Fruit fly (Drosophila melanogaster) whole organism, embryonic: ENCODE data around the gene vkg.
A peak's percentile ranks its signal among the peaks of the same experiment; 100 is the strongest.

Experiments
- ATbp ChIP-seq: fragments of 200-800 bp; sonication (Bioruptor generic); optimal IDR thresholded peaks from 2 replicates; lab custom pipeline; 2017; ENCODE audit warnings: missing biosample characterization, mild to moderate bottlenecking, missing genetic modification characterization, missing genetic modification reagents
- Atf-2 ChIP-seq: fragments of 200-800 bp; sonication (Bioruptor generic); optimal IDR thresholded peaks from 2 replicates; lab custom pipeline; 2016; ENCODE audit warnings: missing biosample characterization, missing genetic modification characterization
- B-H1 ChIP-seq: fragments of 200-800 bp; sonication (Bioruptor generic); IDR thresholded peaks from 3 replicates; pipeline ENCODE4 v1.3.6; 2022; ENCODE audit warnings: missing biosample characterization, missing genetic modification characterization
- Blimp-1 ChIP-seq: fragments of 200-800 bp; sonication (Bioruptor generic); optimal IDR thresholded peaks from 3 replicates; lab custom pipeline; 2018; ENCODE audit warnings: missing biosample characterization, missing genetic modification characterization, mild to moderate bottlenecking, moderate library complexity, missing genetic modification reagents
- CG10565 ChIP-seq: fragments of 200-800 bp; sonication (Bioruptor generic); optimal IDR thresholded peaks from 3 replicates; lab custom pipeline; 2016; ENCODE audit warnings: missing biosample characterization, mild to moderate bottlenecking, missing genetic modification characterization
- CG11247 ChIP-seq: fragments of 200-800 bp; sonication (Bioruptor generic); IDR thresholded peaks from 2 replicates; pipeline ENCODE4 v1.3.6; 2022; ENCODE audit warnings: missing biosample characterization, missing genetic modification characterization
- CG12071 ChIP-seq: fragments of 200-800 bp; sonication (Bioruptor generic); optimal IDR thresholded peaks from 3 replicates; lab custom pipeline; 2018; ENCODE audit warnings: missing biosample characterization, mild to moderate bottlenecking, missing genetic modification characterization
- CG14710 ChIP-seq: fragments of 200-800 bp; sonication (Bioruptor generic); optimal IDR thresholded peaks from 3 replicates; lab custom pipeline; 2019; ENCODE audit warnings: missing biosample characterization, mild to moderate bottlenecking, missing genetic modification characterization, moderate library complexity
- CG15514 ChIP-seq: fragments of 200-800 bp; sonication (Bioruptor generic); optimal IDR thresholded peaks from 3 replicates; lab custom pipeline; 2017; ENCODE audit warnings: missing biosample characterization, missing genetic modification characterization, mild to moderate bottlenecking, moderate library complexity, missing genetic modification reagents
- CG17359 ChIP-seq: fragments of 200-800 bp; sonication (Bioruptor generic); optimal IDR thresholded peaks from 3 replicates; lab custom pipeline; 2018; ENCODE audit warnings: missing biosample characterization, mild to moderate bottlenecking, missing genetic modification characterization, moderate library complexity
- CG17568 ChIP-seq: fragments of 200-800 bp; sonication (Bioruptor generic); optimal IDR thresholded peaks from 2 replicates; lab custom pipeline; 2018; ENCODE audit warnings: missing biosample characterization, mild to moderate bottlenecking, missing genetic modification characterization, moderate library complexity
- CG18764 ChIP-seq: fragments of 200-800 bp; sonication (Bioruptor generic); optimal IDR thresholded peaks from 3 replicates; lab custom pipeline; 2016; ENCODE audit warnings: missing biosample characterization, missing genetic modification characterization
- CG2199 ChIP-seq: fragments of 200-800 bp; sonication (Bioruptor generic); IDR thresholded peaks from 3 replicates; pipeline ENCODE4 v1.3.6; 2022; ENCODE audit warnings: missing biosample characterization, missing genetic modification characterization
- CG3065 ChIP-seq: fragments of 200-800 bp; sonication (Bioruptor generic); optimal IDR thresholded peaks from 2 replicates; lab custom pipeline; 2016; ENCODE audit warnings: missing biosample characterization, missing genetic modification characterization
- CG4820 ChIP-seq: fragments of 200-800 bp; sonication (Bioruptor generic); optimal IDR thresholded peaks from 3 replicates; lab custom pipeline; 2016; ENCODE audit warnings: missing biosample characterization, missing genetic modification characterization
- CG9727 ChIP-seq: fragments of 200-800 bp; sonication (Bioruptor generic); optimal IDR thresholded peaks from 3 replicates; lab custom pipeline; 2017; ENCODE audit warnings: missing biosample characterization, mild to moderate bottlenecking, missing genetic modification characterization
- Camta ChIP-seq: fragments of 200-800 bp; sonication (Bioruptor generic); optimal IDR thresholded peaks from 2 replicates; lab custom pipeline; 2016; ENCODE audit warnings: missing biosample characterization, missing genetic modification characterization
- Gug ChIP-seq: fragments of 200-800 bp; sonication (Bioruptor generic); IDR thresholded peaks from 4 replicates; pipeline ENCODE4 v1.3.6; 2022; ENCODE audit warnings: missing biosample characterization, missing genetic modification characterization
- HHEX ChIP-seq: fragments of 200-800 bp; sonication (Bioruptor generic); optimal IDR thresholded peaks from 3 replicates; lab custom pipeline; 2017; ENCODE audit warnings: missing biosample characterization, mild to moderate bottlenecking, missing genetic modification characterization, missing genetic modification reagents
- Hmr ChIP-seq: fragments of 200-800 bp; sonication (Bioruptor generic); optimal IDR thresholded peaks from 3 replicates; lab custom pipeline; 2017; ENCODE audit warnings: mild to moderate bottlenecking, missing biosample characterization, missing genetic modification reagents, missing genetic modification characterization
- Hr78 ChIP-seq, 2 experiments: fragments of 200-800 bp in 1 of 2; fragments of >200 bp in 1 of 2; sonication (Bioruptor generic) in 1 of 2; optimal IDR thresholded peaks; 2 replicates each; lab custom pipeline; 2017 to 2019; ENCODE audit warnings: missing biosample characterization in 2 of 2, missing genetic modification characterization in 2 of 2, mild to moderate bottlenecking in 1 of 2, moderate library complexity in 1 of 2
- Meics ChIP-seq: fragments of 200-800 bp; sonication (Bioruptor generic); optimal IDR thresholded peaks from 2 replicates; lab custom pipeline; 2017; ENCODE audit warnings: missing biosample characterization, mild to moderate bottlenecking, missing genetic modification characterization
- Mes4 ChIP-seq: fragments of 200-800 bp; sonication (Bioruptor generic); optimal IDR thresholded peaks from 2 replicates; lab custom pipeline; 2016; ENCODE audit warnings: missing biosample characterization, missing genetic modification characterization
- Opbp ChIP-seq: fragments of 200-800 bp; sonication (Bioruptor generic); IDR thresholded peaks from 3 replicates; pipeline ENCODE4 v1.3.6; 2022; ENCODE audit warnings: missing biosample characterization, missing genetic modification characterization; ENCODE audit not compliant: partially characterized antibody
- Poxn ChIP-seq: fragments of 200-800 bp; sonication (Bioruptor generic); IDR thresholded peaks from 2 replicates; pipeline ENCODE4 v1.3.6; 2022; ENCODE audit warnings: missing biosample characterization, missing genetic modification characterization
- Ptx1 ChIP-seq: fragments of 200-800 bp; sonication (Bioruptor generic); IDR thresholded peaks from 2 replicates; pipeline ENCODE4 v1.3.6; 2022; ENCODE audit warnings: missing biosample characterization, missing genetic modification characterization
- Six4 ChIP-seq: fragments of 200-800 bp; sonication (Bioruptor generic); optimal IDR thresholded peaks from 2 replicates; lab custom pipeline; 2016; ENCODE audit warnings: missing biosample characterization, missing genetic modification characterization
- ap ChIP-seq: fragments of 200-800 bp; sonication (Bioruptor generic); IDR thresholded peaks from 2 replicates; pipeline ENCODE4 v1.3.6; 2022; ENCODE audit warnings: missing biosample characterization, missing genetic modification characterization
- bowl ChIP-seq: fragments of 200-800 bp; sonication (Bioruptor generic); IDR thresholded peaks from 2 replicates; pipeline ENCODE4 v1.3.6; 2022; ENCODE audit warnings: missing biosample characterization, missing genetic modification characterization
- croc ChIP-seq: fragments of 200-800 bp; sonication (Bioruptor generic); conservative IDR thresholded peaks from 3 replicates; pipeline ENCODE4 v1.3.6; 2022; ENCODE audit warnings: missing biosample characterization, missing genetic modification characterization
- dati ChIP-seq: fragments of 200-800 bp; sonication (Bioruptor generic); IDR thresholded peaks from 2 replicates; pipeline ENCODE4 v1.3.6; 2022; ENCODE audit warnings: missing biosample characterization, missing genetic modification characterization
- dmrt99B ChIP-seq: fragments of 200-800 bp; sonication (Bioruptor generic); optimal IDR thresholded peaks from 2 replicates; lab custom pipeline; 2018; ENCODE audit warnings: missing biosample characterization, mild to moderate bottlenecking, missing genetic modification characterization, moderate library complexity
- fd96Cb ChIP-seq: fragments of 200-800 bp; sonication (Bioruptor generic); optimal IDR thresholded peaks from 2 replicates; lab custom pipeline; 2018; ENCODE audit warnings: missing biosample characterization, mild to moderate bottlenecking, missing genetic modification characterization, moderate library complexity
- grn ChIP-seq: fragments of 200-800 bp; sonication (Bioruptor generic); optimal IDR thresholded peaks from 3 replicates; lab custom pipeline; 2017; ENCODE audit warnings: missing biosample characterization, missing genetic modification characterization
- h ChIP-seq: fragments of >200 bp; optimal IDR thresholded peaks from 2 replicates; lab custom pipeline; 2017
- lov ChIP-seq, 2 experiments: fragments of 200-800 bp in 1 of 2; fragments of >200 bp in 1 of 2; sonication (Bioruptor generic) in 1 of 2; IDR thresholded peaks in 1 of 2; optimal IDR thresholded peaks in 1 of 2; 2 replicates in 1 of 2; 3 replicates in 1 of 2; pipeline versions ENCODE4 v1.3.6 to Lab custom; 2017 to 2022; ENCODE audit warnings: missing biosample characterization in 1 of 2, missing genetic modification characterization in 1 of 2
- luna ChIP-seq: fragments of 200-800 bp; sonication (Bioruptor generic); optimal IDR thresholded peaks from 2 replicates; lab custom pipeline; 2016; ENCODE audit warnings: missing biosample characterization, missing genetic modification characterization
- nerfin-1 ChIP-seq: fragments of 200-800 bp; sonication (Bioruptor generic); optimal IDR thresholded peaks from 3 replicates; lab custom pipeline; 2019; ENCODE audit warnings: missing biosample characterization, mild to moderate bottlenecking, missing genetic modification characterization, moderate library complexity
- org-1 ChIP-seq: fragments of 200-800 bp; sonication (Bioruptor generic); optimal IDR thresholded peaks from 2 replicates; lab custom pipeline; 2017; ENCODE audit warnings: missing biosample characterization, missing genetic modification characterization
- pan ChIP-seq, 4 experiments: fragments of >200 bp in 3 of 4; fragments of 200-800 bp in 1 of 4; sonication (Bioruptor generic) in 1 of 4; optimal IDR thresholded peaks in 3 of 4; IDR thresholded peaks in 1 of 4; 2 replicates each; pipeline versions ENCODE4 v1.3.6 to Lab custom; 2017 to 2022; ENCODE audit warnings: missing biosample characterization in 2 of 4, missing genetic modification characterization in 2 of 4, mixed read lengths in 1 of 4
- peb ChIP-seq: fragments of 200-800 bp; sonication (Bioruptor generic); IDR thresholded peaks from 2 replicates; pipeline ENCODE4 v1.3.6; 2022; ENCODE audit warnings: missing biosample characterization, missing genetic modification characterization
- pum ChIP-seq: fragments of 200-800 bp; sonication (Bioruptor generic); optimal IDR thresholded peaks from 2 replicates; lab custom pipeline; 2016; ENCODE audit warnings: missing biosample characterization, missing genetic modification characterization
- pzg ChIP-seq: fragments of 200-800 bp; sonication (Bioruptor generic); optimal IDR thresholded peaks from 3 replicates; lab custom pipeline; 2018; ENCODE audit warnings: missing biosample characterization, mild to moderate bottlenecking, missing genetic modification characterization, moderate library complexity
- run ChIP-seq: fragments of 200-800 bp; sonication (Bioruptor generic); optimal IDR thresholded peaks from 3 replicates; lab custom pipeline; 2018; ENCODE audit warnings: missing biosample characterization, mild to moderate bottlenecking, missing genetic modification characterization
- sqz ChIP-seq: fragments of 200-800 bp; sonication (Bioruptor generic); optimal IDR thresholded peaks from 3 replicates; lab custom pipeline; 2018; ENCODE audit warnings: missing biosample characterization, mild to moderate bottlenecking, missing genetic modification characterization
- tna ChIP-seq: fragments of 200-800 bp; sonication (Bioruptor generic); IDR thresholded peaks from 2 replicates; pipeline ENCODE4 v1.3.6; 2022; ENCODE audit warnings: missing biosample characterization, missing genetic modification characterization; ENCODE audit not compliant: partially characterized antibody
- tx ChIP-seq: fragments of 200-800 bp; sonication (Bioruptor generic); optimal IDR thresholded peaks from 2 replicates; lab custom pipeline; 2016; ENCODE audit warnings: missing biosample characterization, missing genetic modification characterization
- yki ChIP-seq: fragments of >200 bp; optimal IDR thresholded peaks from 3 replicates; lab custom pipeline; 2018

Gene vkg

DNA sequence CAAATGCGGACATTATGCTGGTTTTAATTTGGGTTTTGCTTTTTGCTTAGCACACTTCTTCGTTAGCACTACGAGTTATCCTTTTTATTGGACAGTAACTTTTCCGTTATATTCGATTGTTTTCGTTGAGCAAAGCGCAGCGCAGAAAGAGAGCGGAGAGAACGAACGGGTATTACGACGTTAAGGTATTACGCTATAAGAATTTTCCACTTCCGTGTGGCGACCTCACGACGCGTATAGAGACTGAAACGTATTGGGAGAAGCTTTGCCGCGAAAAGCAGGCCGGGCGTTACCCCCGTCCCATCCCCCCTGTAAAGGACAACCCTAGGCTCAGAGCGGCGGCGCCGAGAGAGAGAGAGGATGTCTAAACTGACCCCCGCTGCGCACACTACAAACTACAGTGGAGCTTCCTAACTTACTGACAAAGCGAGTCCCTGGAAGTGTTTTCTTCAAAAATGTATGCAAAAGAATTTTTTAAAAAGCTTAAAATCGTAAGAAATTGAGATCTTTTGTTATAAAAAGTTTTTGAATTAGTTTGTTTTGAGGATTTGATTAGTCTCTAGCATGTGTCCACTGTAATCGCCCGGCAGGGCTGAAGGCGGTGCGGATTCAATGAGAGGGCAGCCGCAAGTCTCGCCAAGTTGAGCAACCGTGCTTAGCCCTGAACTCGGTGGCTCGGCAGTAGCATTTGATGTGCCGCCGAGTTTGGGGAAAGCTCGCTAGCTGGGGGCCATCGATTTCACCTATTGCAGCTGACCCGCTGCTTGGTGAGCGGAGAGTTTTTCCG, 23.1 kb downstream of the vkg start (continued):
- TF ChIP-seq Hmr (GFP tag; lab: Kevin White, UChicago) (peak; percentile 98), tx (GFP tag; lab: Kevin White, UChicago) (peak; percentile 94), CG15514 (GFP tag; lab: Kevin White, UChicago) (peak; percentile 92), org-1 (GFP tag; lab: Kevin White, UChicago) (peak; percentile 92), Atf-2 (GFP tag; lab: Kevin White, UChicago) (peak; percentile 90), Opbp (GFP tag; lab: Robert Waterston, UW) (no peak), dmrt99B (tag; lab: Kevin White, UChicago) (peak; percentile 96), h (lab: Kevin White, UChicago) (no peak), grn (GFP tag; lab: Kevin White, UChicago) (peak; percentile 60), CG18764 (GFP tag; lab: Kevin White, UChicago) (peak; percentile 84), CG14710 (tag; lab: Kevin White, UChicago) (peak; percentile 84), luna (peak; percentile 93), Poxn (GFP tag; lab: Robert Waterston, UW) (peak; percentile 85), Six4 (GFP tag; lab: Kevin White, UChicago) (peak; percentile 91), peb (peak; percentile 94), CG11247 (peak; percentile 96), CG12071 (GFP tag; lab: Kevin White, UChicago) (peak; percentile 93), Mes4 (peak; percentile 91), CG3065 (GFP tag; lab: Kevin White, UChicago) (peak; percentile 68), pum (peak; percentile 93), sqz (GFP tag; lab: Kevin White, UChicago) (peak; percentile 81), CG17359 (tag; lab: Kevin White, UChicago) (peak; percentile 97), ap (peak; percentile 94), CG4820 (GFP tag; lab: Kevin White, UChicago) (peak; percentile 92), pan (optimal IDR thresholded peaks at IDR 0.05; lab: Kevin White, UChicago) (no peak), pan (GFP tag; optimal IDR thresholded peaks at IDR 0.05 in 1 of 2, IDR thresholded peaks at IDR 0.05 in 1 of 2) (peak in 1 of 2 experiments; percentile 97), dati (peak; percentile 83), CG9727 (GFP tag; lab: Kevin White, UChicago) (peak; percentile 93), lov (optimal IDR thresholded peaks at IDR 0.05; lab: Kevin White, UChicago) (no peak), lov (GFP tag; IDR thresholded peaks at IDR 0.05; lab: Robert Waterston, UW) (peak; percentile 91), B-H1 (GFP tag; lab: Robert Waterston, UW) (peak; percentile 90), Gug (GFP tag; lab: Robert Waterston, UW) (peak; percentile 97), CG2199 (peak; percentile 79; the same call in 2 of the 3 replicates), nerfin-1 (peak; percentile 86), CG17568 (GFP tag; lab: Kevin White, UChicago) (peak; percentile 90), yki (lab: Kevin White, UChicago) (no peak), croc (GFP tag; lab: Robert Waterston, UW) (peak; percentile 89), tna (GFP tag; lab: Robert Waterston, UW) (no peak), pzg (GFP tag; lab: Kevin White, UChicago) (peak; percentile 28), run (peak; percentile 84), HHEX (GFP tag; lab: Kevin White, UChicago) (peak; percentile 94), Meics (GFP tag; lab: Kevin White, UChicago) (peak; percentile 97), bowl (GFP tag; lab: Robert Waterston, UW) (peak; percentile 84; the same call in 1 of the 2 replicates), fd96Cb (peak; percentile 93), Camta (GFP tag; lab: Kevin White, UChicago) (peak; percentile 92), Blimp-1 (peak; percentile 90), Ptx1 (GFP tag; lab: Robert Waterston, UW) (peak; percentile 97), Hr78 (GFP tag; optimal IDR thresholded peaks at IDR 0.05; lab: Kevin White, UChicago) (no peak), ATbp (GFP tag; lab: Kevin White, UChicago) (peak; percentile 93), CG10565 (GFP tag; lab: Kevin White, UChicago) (peak; percentile 62)
